Fruit fly (Drosophila melanogaster) whole organism, embryonic: ENCODE measurements around the gene CG32971.

Experiments
- ATbp ChIP-seq: fragments of 200-800 bp; sonication (Bioruptor generic); optimal IDR thresholded peaks from 2 replicates; lab custom pipeline; 2017; ENCODE audit warnings: missing biosample characterization, mild to moderate bottlenecking, missing genetic modification characterization, missing genetic modification reagents
- C15 ChIP-seq: fragments of 200-800 bp; sonication (Bioruptor generic); IDR thresholded peaks from 3 replicates; pipeline ENCODE4 v1.3.6; 2022; ENCODE audit warnings: missing biosample characterization, missing genetic modification characterization
- CG11247 ChIP-seq: fragments of 200-800 bp; sonication (Bioruptor generic); IDR thresholded peaks from 2 replicates; pipeline ENCODE4 v1.3.6; 2022; ENCODE audit warnings: missing biosample characterization, missing genetic modification characterization
- CG11504 ChIP-seq: fragments of 200-800 bp; sonication (Bioruptor generic); optimal IDR thresholded peaks from 3 replicates; lab custom pipeline; 2019; ENCODE audit warnings: missing biosample characterization, mild to moderate bottlenecking, missing genetic modification characterization, moderate library complexity
- CG15479 ChIP-seq: fragments of 200-800 bp; sonication (Bioruptor generic); optimal IDR thresholded peaks from 3 replicates; lab custom pipeline; 2019; ENCODE audit warnings: missing biosample characterization, mild to moderate bottlenecking, missing genetic modification characterization, moderate library complexity
- CG17361 ChIP-seq: fragments of 200-800 bp; sonication (Bioruptor generic); IDR thresholded peaks from 3 replicates; pipeline ENCODE4 v1.3.6; 2022; ENCODE audit warnings: missing biosample characterization, missing genetic modification characterization
- CG2116 ChIP-seq: fragments of 200-800 bp; sonication (Bioruptor generic); optimal IDR thresholded peaks from 3 replicates; lab custom pipeline; 2018; ENCODE audit warnings: missing biosample characterization, mild to moderate bottlenecking, missing genetic modification characterization
- CG2199 ChIP-seq: fragments of 200-800 bp; sonication (Bioruptor generic); IDR thresholded peaks from 3 replicates; pipeline ENCODE4 v1.3.6; 2022; ENCODE audit warnings: missing biosample characterization, missing genetic modification characterization
- CG3163 ChIP-seq: fragments of 200-800 bp; sonication (Bioruptor generic); optimal IDR thresholded peaks from 3 replicates; lab custom pipeline; 2016; ENCODE audit warnings: missing biosample characterization, missing genetic modification characterization
- CG34224 ChIP-seq: fragments of 200-800 bp; sonication (Bioruptor generic); IDR thresholded peaks from 3 replicates; pipeline ENCODE4 v1.3.6; 2022; ENCODE audit warnings: missing biosample characterization, missing genetic modification characterization; ENCODE audit not compliant: partially characterized antibody
- CG4360 ChIP-seq: fragments of 200-800 bp; sonication (Bioruptor generic); IDR thresholded peaks from 2 replicates; pipeline ENCODE4 v1.3.6; 2022; ENCODE audit warnings: missing biosample characterization, missing genetic modification characterization
- CG5180 ChIP-seq: fragments of 200-800 bp; sonication (Bioruptor generic); optimal IDR thresholded peaks from 3 replicates; lab custom pipeline; 2017; ENCODE audit warnings: missing biosample characterization, missing genetic modification characterization, mild to moderate bottlenecking, moderate library complexity, missing genetic modification reagents
- CG5953 ChIP-seq: fragments of 200-800 bp; sonication (Bioruptor generic); IDR thresholded peaks from 2 replicates; pipeline ENCODE4 v1.3.6; 2022; ENCODE audit warnings: missing biosample characterization, missing genetic modification characterization
- CG6791 ChIP-seq: fragments of 200-800 bp; sonication (Bioruptor generic); IDR thresholded peaks from 3 replicates; pipeline ENCODE4 v1.3.6; 2022; ENCODE audit warnings: missing biosample characterization, missing genetic modification characterization; ENCODE audit not compliant: partially characterized antibody
- D ChIP-seq, 2 experiments: fragments of 200-800 bp in 1 of 2; fragments of >200 bp in 1 of 2; sonication (Bioruptor generic) in 1 of 2; optimal IDR thresholded peaks; 2 replicates in 1 of 2; 3 replicates in 1 of 2; lab custom pipeline; 2017; ENCODE audit warnings: mild to moderate bottlenecking in 1 of 2, missing biosample characterization in 1 of 2, missing genetic modification characterization in 1 of 2, missing genetic modification reagents in 1 of 2
- D19B ChIP-seq: fragments of 200-800 bp; sonication (Bioruptor generic); optimal IDR thresholded peaks from 2 replicates; lab custom pipeline; 2017; ENCODE audit warnings: missing biosample characterization, mild to moderate bottlenecking, missing genetic modification characterization
- Dp ChIP-seq: fragments of 200-800 bp; sonication (Bioruptor generic); optimal IDR thresholded peaks from 2 replicates; lab custom pipeline; 2018; ENCODE audit warnings: missing biosample characterization, mild to moderate bottlenecking, missing genetic modification characterization, moderate library complexity
- Dref ChIP-seq: fragments of 200-800 bp; sonication (Bioruptor generic); IDR thresholded peaks from 2 replicates; pipeline ENCODE4 v1.3.6; 2022; ENCODE audit warnings: missing biosample characterization, missing genetic modification characterization
- Ets65A ChIP-seq: fragments of 200-800 bp; sonication (Bioruptor generic); peaks from one replicate; lab custom pipeline; 2016; ENCODE audit warnings: missing biosample characterization, missing genetic modification characterization
- HLHmδ ChIP-seq: fragments of 200-800 bp; sonication (Bioruptor generic); optimal IDR thresholded peaks from 2 replicates; lab custom pipeline; 2018; ENCODE audit warnings: missing biosample characterization, mild to moderate bottlenecking, missing genetic modification characterization, moderate library complexity
- Jarid2 ChIP-seq: fragments of 200-800 bp; sonication (Bioruptor generic); optimal IDR thresholded peaks from 3 replicates; lab custom pipeline; 2017; ENCODE audit warnings: mild to moderate bottlenecking, missing biosample characterization, missing genetic modification reagents, missing genetic modification characterization
- Kr ChIP-seq: fragments of 200-800 bp; sonication (Bioruptor generic); optimal IDR thresholded peaks from 2 replicates; lab custom pipeline; 2017; ENCODE audit warnings: missing biosample characterization, mild to moderate bottlenecking, missing genetic modification characterization
- Med ChIP-seq: fragments of 200-800 bp; sonication (Bioruptor generic); peaks from one replicate; lab custom pipeline; 2016; ENCODE audit warnings: missing biosample characterization, missing genetic modification characterization, mild to moderate bottlenecking, inconsistent platforms, moderate library complexity
- Rx ChIP-seq: fragments of 200-800 bp; sonication (Bioruptor generic); IDR thresholded peaks from 2 replicates; pipeline ENCODE4 v1.3.6; 2022; ENCODE audit warnings: missing biosample characterization, missing genetic modification characterization
- ac ChIP-seq: fragments of 200-800 bp; sonication (Bioruptor generic); optimal IDR thresholded peaks from 3 replicates; lab custom pipeline; 2017; ENCODE audit warnings: missing biosample characterization, mild to moderate bottlenecking, missing genetic modification characterization
- cad ChIP-seq: fragments of >200 bp; optimal IDR thresholded peaks from 2 replicates; lab custom pipeline; 2017; ENCODE audit warnings: missing biosample characterization, missing genetic modification characterization
- da ChIP-seq: fragments of 200-800 bp; sonication (Bioruptor generic); optimal IDR thresholded peaks from 2 replicates; lab custom pipeline; 2016; ENCODE audit warnings: missing biosample characterization, missing genetic modification characterization
- gfzf ChIP-seq: fragments of 200-800 bp; sonication (Bioruptor generic); optimal IDR thresholded peaks from 2 replicates; lab custom pipeline; 2016; ENCODE audit warnings: missing biosample characterization, mild to moderate bottlenecking, missing genetic modification characterization, moderate library complexity
- hth ChIP-seq: fragments of >200 bp; optimal IDR thresholded peaks from 2 replicates; lab custom pipeline; 2017; ENCODE audit warnings: inconsistent platforms
- lola ChIP-seq, 3 experiments: fragments of >200 bp in 2 of 3; fragments of 200-800 bp in 1 of 3; sonication (Bioruptor generic) in 1 of 3; optimal IDR thresholded peaks; 2 replicates each; lab custom pipeline; 2017 to 2019; ENCODE audit warnings: missing biosample characterization in 3 of 3, missing genetic modification characterization in 3 of 3, mild to moderate bottlenecking in 1 of 3, moderate library complexity in 1 of 3
- mirr ChIP-seq: fragments of 200-800 bp; sonication (Bioruptor generic); optimal IDR thresholded peaks from 3 replicates; lab custom pipeline; 2018; ENCODE audit warnings: missing biosample characterization, mild to moderate bottlenecking, missing genetic modification characterization
- nom ChIP-seq: fragments of 200-800 bp; sonication (Bioruptor generic); optimal IDR thresholded peaks from 2 replicates; lab custom pipeline; 2017; ENCODE audit warnings: missing biosample characterization, missing genetic modification characterization, mild to moderate bottlenecking, moderate library complexity, missing genetic modification reagents
- org-1 ChIP-seq: fragments of 200-800 bp; sonication (Bioruptor generic); optimal IDR thresholded peaks from 2 replicates; lab custom pipeline; 2017; ENCODE audit warnings: missing biosample characterization, missing genetic modification characterization
- prd ChIP-seq, 3 experiments: fragments of >200 bp in 2 of 3; fragments of 200-800 bp in 1 of 3; sonication (Bioruptor generic) in 1 of 3; optimal IDR thresholded peaks in 2 of 3; IDR thresholded peaks in 1 of 3; 2 replicates in 2 of 3; 3 replicates in 1 of 3; pipeline versions ENCODE4 v1.3.6 to Lab custom; 2017 to 2022; ENCODE audit warnings: missing biosample characterization in 1 of 3, missing genetic modification characterization in 1 of 3
- sens-2 ChIP-seq: fragments of 200-800 bp; sonication (Bioruptor generic); IDR thresholded peaks from 2 replicates; pipeline ENCODE4 v1.3.6; 2022; ENCODE audit warnings: missing biosample characterization, missing genetic modification characterization
- so ChIP-seq: fragments of 200-800 bp; sonication (Bioruptor generic); IDR thresholded peaks from 3 replicates; pipeline ENCODE4 v1.3.6; 2022; ENCODE audit warnings: missing biosample characterization, missing genetic modification characterization
- sqz ChIP-seq: fragments of 200-800 bp; sonication (Bioruptor generic); optimal IDR thresholded peaks from 3 replicates; lab custom pipeline; 2018; ENCODE audit warnings: missing biosample characterization, mild to moderate bottlenecking, missing genetic modification characterization
- sr ChIP-seq: fragments of 200-800 bp; sonication (Bioruptor generic); IDR thresholded peaks from 3 replicates; pipeline ENCODE4 v1.3.6; 2022; ENCODE audit warnings: missing biosample characterization, missing genetic modification characterization
- stwl ChIP-seq: fragments of 200-800 bp; sonication (Bioruptor generic); optimal IDR thresholded peaks from 3 replicates; lab custom pipeline; 2018; ENCODE audit warnings: missing biosample characterization, mild to moderate bottlenecking, missing genetic modification characterization, moderate library complexity
- tll ChIP-seq, 2 experiments: fragments of 200-800 bp in 1 of 2; fragments of >200 bp in 1 of 2; sonication (Bioruptor generic) in 1 of 2; optimal IDR thresholded peaks; 2 replicates each; lab custom pipeline; 2017 to 2019; ENCODE audit warnings: missing biosample characterization in 2 of 2, missing genetic modification characterization in 2 of 2, mild to moderate bottlenecking in 1 of 2, moderate library complexity in 1 of 2
- twi ChIP-seq: fragments of 200-800 bp; optimal IDR thresholded peaks from 2 replicates; lab custom pipeline; 2019; ENCODE audit warnings: missing biosample characterization, mild to moderate bottlenecking, missing genetic modification characterization, moderate library complexity
- vnd ChIP-seq: fragments of 200-800 bp; sonication (Bioruptor generic); IDR thresholded peaks from 3 replicates; pipeline ENCODE4 v1.3.6; 2022; ENCODE audit warnings: missing biosample characterization, missing genetic modification characterization; ENCODE audit not compliant: partially characterized antibody
- zen ChIP-seq: fragments of 200-800 bp; sonication (Bioruptor generic); optimal IDR thresholded peaks from 3 replicates; lab custom pipeline; 2018; ENCODE audit warnings: missing biosample characterization, mild to moderate bottlenecking, missing genetic modification characterization, moderate library complexity

Gene CG32971

dm6 chr2L:14260920-14261319 is 13.7 kb upstream of the CG32971 start:
- peak; percentile 84 for TF ChIP-seq zen (tag; lab: Kevin White, UChicago)
- TF ChIP-seq tll (GFP tag; optimal IDR thresholded peaks at IDR 0.05; lab: Kevin White, UChicago) = peak in 1 of 2 experiments; percentile 29
- TF ChIP-seq twi (tag; lab: Kevin White, UChicago) = peak; percentile 3
- no peak for TF ChIP-seq CG5953 (GFP tag; lab: Robert Waterston, UW)
- no peak for TF ChIP-seq org-1 (GFP tag; lab: Kevin White, UChicago)
- TF ChIP-seq CG4360 = peak; percentile 60
- TF ChIP-seq Kr (GFP tag; lab: Kevin White, UChicago) = peak; percentile 74
- TF ChIP-seq cad (GFP tag; lab: Kevin White, UChicago) = peak; percentile 3
- TF ChIP-seq Ets65A (GFP tag; lab: Kevin White, UChicago) = peak; percentile 62
- no peak for TF ChIP-seq CG3163 (GFP tag; lab: Kevin White, UChicago)
- TF ChIP-seq gfzf (GFP tag; lab: Kevin White, UChicago) = no peak
- TF ChIP-seq CG34224 (GFP tag; lab: Robert Waterston, UW) = no peak
- TF ChIP-seq CG17361 (GFP tag; lab: Robert Waterston, UW) = no peak
- TF ChIP-seq so (GFP tag; lab: Robert Waterston, UW) = no peak

- TF ChIP-seq Kr (GFP tag; lab: Kevin White, UChicago) = peak; percentile 35
- no peak for TF ChIP-seq prd (optimal IDR thresholded peaks at IDR 0.05; lab: Kevin White, UChicago)
- TF ChIP-seq prd (GFP tag; IDR thresholded peaks at IDR 0.05; lab: Robert Waterston, UW) = peak; percentile 82
- TF ChIP-seq Ets65A (GFP tag; lab: Kevin White, UChicago) = peak; percentile 92
- peak; percentile 100 for TF ChIP-seq D (optimal IDR thresholded peaks at IDR 0.05; lab: Kevin White, UChicago)
- TF ChIP-seq D (GFP tag; optimal IDR thresholded peaks at IDR 0.05; lab: Kevin White, UChicago) = no peak
- TF ChIP-seq da (GFP tag; lab: Kevin White, UChicago) = peak; percentile 6
- peak; percentile 48 for TF ChIP-seq ac
- TF ChIP-seq mirr (GFP tag; lab: Kevin White, UChicago) = no peak
- TF ChIP-seq zen (tag; lab: Kevin White, UChicago) = peak; percentile 96
- peak; percentile 5 for TF ChIP-seq hth (lab: Kevin White, UChicago)
- TF ChIP-seq vnd (GFP tag; lab: Robert Waterston, UW) = no peak
- peak; percentile 87 for TF ChIP-seq twi (tag; lab: Kevin White, UChicago)
- peak; percentile 16 for TF ChIP-seq CG11504 (tag; lab: Kevin White, UChicago)
- TF ChIP-seq CG15479 (GFP tag; lab: Kevin White, UChicago) = peak; percentile 74
- TF ChIP-seq tll (GFP tag; optimal IDR thresholded peaks at IDR 0.05; lab: Kevin White, UChicago) = peak in 1 of 2 experiments; percentile 96
- peak; percentile 57 for TF ChIP-seq cad (GFP tag; lab: Kevin White, UChicago)
- TF ChIP-seq D19B = no peak
- TF ChIP-seq nom = no peak
These were observed 12.7 kb upstream of the CG32971 start for dm6 chr2L:14261719-14262487.

dm6 chr2L:14262896-14263295 is 11.7 kb upstream of the CG32971 start, which contains the start of gene wb:
TSS of gene wb (plus strand) at chr2L:14263027.
- TF ChIP-seq CG5180 (peak; percentile 92), Med (GFP tag; lab: Kevin White, UChicago) (peak; percentile 69), Rx (no peak), Dref (GFP tag; lab: Robert Waterston, UW) (no peak), Dp (GFP tag; lab: Kevin White, UChicago) (no peak), sr (GFP tag; lab: Robert Waterston, UW) (peak; percentile 78), ATbp (no peak), CG11247 (GFP tag; lab: Robert Waterston, UW) (no peak), lola (GFP tag; optimal IDR thresholded peaks at IDR 0.05; lab: Kevin White, UChicago) (no peak), HLHmδ (GFP tag; lab: Kevin White, UChicago) (peak; percentile 88), Jarid2 (GFP tag; lab: Kevin White, UChicago) (peak; percentile 94), C15 (GFP tag; lab: Robert Waterston, UW) (no peak), sqz (GFP tag; lab: Kevin White, UChicago) (no peak), CG2199 (GFP tag; lab: Robert Waterston, UW) (peak; percentile 94), cad (GFP tag; lab: Kevin White, UChicago) (peak; percentile 51), CG6791 (GFP tag; lab: Robert Waterston, UW) (peak; percentile 46; the same call in 2 of the 3 replicates), stwl (tag; lab: Kevin White, UChicago) (peak; percentile 30), CG15479 (GFP tag; lab: Kevin White, UChicago) (peak; percentile 34), CG2116 (GFP tag; lab: Kevin White, UChicago) (no peak), sens-2 (GFP tag; lab: Robert Waterston, UW) (0 out of 2 replicates have a peak, but pooled peaks have one; percentile 12)
